Worm (Caenorhabditis elegans): Measurements from ENCODE around the gene wdr-5.1.

ce11 chrIII:3734990-3735389 is 29.9 kb downstream of the wdr-5.1 start, which contains the start of gene evl-18:
- no peak for TF ChIP-seq F13H6.1 (tag; optimal IDR thresholded peaks at IDR 0.05)
- no peak for TF ChIP-seq sma-9 (GFP tag; optimal IDR thresholded peaks at IDR 0.05)
- no peak for TF ChIP-seq sma-9 (tag; optimal IDR thresholded peaks at IDR 0.05)
- TF ChIP-seq lin-39 (tag; optimal IDR thresholded peaks at IDR 0.05) = no peak
- TF ChIP-seq egl-27 (tag; optimal IDR thresholded peaks at IDR 0.05) = no peak
- no peak for TF ChIP-seq ztf-11 (tag; optimal IDR thresholded peaks at IDR 0.05)
- TF ChIP-seq mdl-1 (tag; optimal IDR thresholded peaks at IDR 0.05) = no peak
- TF ChIP-seq alr-1 (tag; optimal IDR thresholded peaks at IDR 0.05) = no peak
- TF ChIP-seq unc-39 (tag; optimal IDR thresholded peaks at IDR 0.05) = no peak

Measured in whole organism, L2 larva.